Fruit fly (Drosophila melanogaster) whole organism, embryonic: ENCODE measurements around the gene osp.

ENCODE experiments used
- Abd-B ChIP-seq: fragments of 200-800 bp; sonication (Bioruptor generic); optimal IDR thresholded peaks from 2 replicates; lab custom pipeline; 2018; ENCODE audit warnings: missing biosample characterization, mild to moderate bottlenecking, missing genetic modification characterization, moderate library complexity
- Adf1 ChIP-seq: fragments of 200-800 bp; sonication (Bioruptor generic); IDR thresholded peaks from 2 replicates; pipeline ENCODE4 v1.3.6; 2022; ENCODE audit warnings: missing biosample characterization, missing genetic modification characterization
- CG1024 ChIP-seq: fragments of 200-800 bp; sonication (Bioruptor generic); IDR thresholded peaks from 2 replicates; pipeline ENCODE4 v1.3.6; 2022; ENCODE audit warnings: missing biosample characterization, missing genetic modification characterization
- CG12769 ChIP-seq: fragments of 200-800 bp; sonication (Bioruptor generic); optimal IDR thresholded peaks from 2 replicates; lab custom pipeline; 2019; ENCODE audit warnings: missing biosample characterization, mild to moderate bottlenecking, missing genetic modification characterization, moderate library complexity
- CG13287 ChIP-seq: fragments of 200-800 bp; sonication (Bioruptor generic); IDR thresholded peaks from 2 replicates; pipeline ENCODE4 v1.3.6; 2022; ENCODE audit warnings: missing biosample characterization, missing genetic modification characterization; ENCODE audit not compliant: partially characterized antibody
- CG13424 ChIP-seq: fragments of 200-800 bp; sonication (Bioruptor generic); optimal IDR thresholded peaks from 2 replicates; lab custom pipeline; 2019; ENCODE audit warnings: missing biosample characterization, mild to moderate bottlenecking, missing genetic modification characterization, moderate library complexity
- CG13894 ChIP-seq: fragments of 200-800 bp; sonication (Bioruptor generic); optimal IDR thresholded peaks from 3 replicates; lab custom pipeline; 2018; ENCODE audit warnings: missing biosample characterization, mild to moderate bottlenecking, missing genetic modification characterization, moderate library complexity
- CG14965 ChIP-seq: fragments of 200-800 bp; sonication (Bioruptor generic); optimal IDR thresholded peaks from 2 replicates; lab custom pipeline; 2016; ENCODE audit warnings: missing biosample characterization, missing genetic modification characterization, borderline replicate concordance
- CG17186 ChIP-seq: fragments of 200-800 bp; sonication (Bioruptor generic); optimal IDR thresholded peaks from 3 replicates; lab custom pipeline; 2017; ENCODE audit warnings: missing biosample characterization, missing genetic modification reagents, missing genetic modification characterization
- CG17361 ChIP-seq: fragments of 200-800 bp; sonication (Bioruptor generic); IDR thresholded peaks from 3 replicates; pipeline ENCODE4 v1.3.6; 2022; ENCODE audit warnings: missing biosample characterization, missing genetic modification characterization
- CG17385 ChIP-seq: fragments of 200-800 bp; sonication (Bioruptor generic); optimal IDR thresholded peaks from 3 replicates; lab custom pipeline; 2018; ENCODE audit warnings: missing biosample characterization, mild to moderate bottlenecking, missing genetic modification characterization
- CG2120 ChIP-seq: fragments of 200-800 bp; sonication (Bioruptor generic); optimal IDR thresholded peaks from 3 replicates; lab custom pipeline; 2016; ENCODE audit warnings: missing biosample characterization, missing genetic modification characterization
- CG2199 ChIP-seq: fragments of 200-800 bp; sonication (Bioruptor generic); IDR thresholded peaks from 3 replicates; pipeline ENCODE4 v1.3.6; 2022; ENCODE audit warnings: missing biosample characterization, missing genetic modification characterization
- CG42726 ChIP-seq: fragments of 200-800 bp; sonication (Bioruptor generic); IDR thresholded peaks from 2 replicates; pipeline ENCODE4 v1.3.6; 2022; ENCODE audit warnings: missing biosample characterization, missing genetic modification characterization; ENCODE audit not compliant: partially characterized antibody
- CG5180 ChIP-seq: fragments of 200-800 bp; sonication (Bioruptor generic); optimal IDR thresholded peaks from 3 replicates; lab custom pipeline; 2017; ENCODE audit warnings: missing biosample characterization, missing genetic modification characterization, mild to moderate bottlenecking, moderate library complexity, missing genetic modification reagents
- CG6854 ChIP-seq: fragments of 200-800 bp; sonication (Bioruptor generic); optimal IDR thresholded peaks from 3 replicates; lab custom pipeline; 2017; ENCODE audit warnings: missing biosample characterization, mild to moderate bottlenecking, missing genetic modification characterization
- CG8281 ChIP-seq: fragments of 200-800 bp; sonication (Bioruptor generic); optimal IDR thresholded peaks from 2 replicates; lab custom pipeline; 2018; ENCODE audit warnings: missing biosample characterization, mild to moderate bottlenecking, missing genetic modification characterization, moderate library complexity
- CG8290 ChIP-seq, 3 experiments: fragments of 200-800 bp; sonication (Bioruptor generic); optimal IDR thresholded peaks; 2 replicates each; lab custom pipeline; 2016 to 2019; ENCODE audit warnings: missing biosample characterization in 3 of 3, missing genetic modification characterization in 3 of 3, mild to moderate bottlenecking in 2 of 3, moderate library complexity in 1 of 3
- CG9215 ChIP-seq: fragments of 200-800 bp; sonication (Bioruptor generic); IDR thresholded peaks from 2 replicates; pipeline ENCODE4 v1.3.6; 2022; ENCODE audit warnings: missing biosample characterization, missing genetic modification characterization
- CG9437 ChIP-seq: fragments of 200-800 bp; sonication (Bioruptor generic); optimal IDR thresholded peaks from 2 replicates; lab custom pipeline; 2018; ENCODE audit warnings: missing biosample characterization, mild to moderate bottlenecking, missing genetic modification characterization
- CTCF ChIP-seq: fragments of 200-800 bp; sonication (Bioruptor generic); optimal IDR thresholded peaks from 2 replicates; lab custom pipeline; 2017; ENCODE audit warnings: missing biosample characterization, mild to moderate bottlenecking, missing genetic modification characterization, moderate library complexity
- Dp ChIP-seq: fragments of 200-800 bp; sonication (Bioruptor generic); optimal IDR thresholded peaks from 2 replicates; lab custom pipeline; 2018; ENCODE audit warnings: missing biosample characterization, mild to moderate bottlenecking, missing genetic modification characterization, moderate library complexity
- E2f2 ChIP-seq: fragments of 200-800 bp; sonication (Bioruptor generic); IDR thresholded peaks from 2 replicates; pipeline ENCODE4 v1.3.6; 2022; ENCODE audit warnings: missing biosample characterization, missing genetic modification characterization
- HmgZ ChIP-seq: fragments of 200-800 bp; sonication (Bioruptor generic); optimal IDR thresholded peaks from 2 replicates; lab custom pipeline; 2018; ENCODE audit warnings: missing biosample characterization, mild to moderate bottlenecking, missing genetic modification characterization
- Hmr ChIP-seq: fragments of 200-800 bp; sonication (Bioruptor generic); optimal IDR thresholded peaks from 3 replicates; lab custom pipeline; 2017; ENCODE audit warnings: mild to moderate bottlenecking, missing biosample characterization, missing genetic modification reagents, missing genetic modification characterization
- Hsf ChIP-seq: fragments of 200-800 bp; sonication (Bioruptor generic); optimal IDR thresholded peaks from 3 replicates; lab custom pipeline; 2016; ENCODE audit warnings: missing biosample characterization, missing genetic modification characterization
- Lhr ChIP-seq: fragments of 200-800 bp; sonication (Bioruptor generic); optimal IDR thresholded peaks from 3 replicates; lab custom pipeline; 2017; ENCODE audit warnings: mild to moderate bottlenecking, missing biosample characterization, missing genetic modification reagents, missing genetic modification characterization
- Lpt ChIP-seq: fragments of >200 bp; optimal IDR thresholded peaks from 2 replicates; lab custom pipeline; 2018; ENCODE audit warnings: missing biosample characterization, missing genetic modification characterization
- MESR4 ChIP-seq: fragments of 200-800 bp; sonication (Bioruptor generic); optimal IDR thresholded peaks from 2 replicates; lab custom pipeline; 2018; ENCODE audit warnings: missing biosample characterization, mild to moderate bottlenecking, missing genetic modification characterization, moderate library complexity
- Med ChIP-seq: fragments of 200-800 bp; sonication (Bioruptor generic); peaks from one replicate; lab custom pipeline; 2016; ENCODE audit warnings: missing biosample characterization, missing genetic modification characterization, mild to moderate bottlenecking, inconsistent platforms, moderate library complexity
- Opbp ChIP-seq: fragments of 200-800 bp; sonication (Bioruptor generic); IDR thresholded peaks from 3 replicates; pipeline ENCODE4 v1.3.6; 2022; ENCODE audit warnings: missing biosample characterization, missing genetic modification characterization; ENCODE audit not compliant: partially characterized antibody
- Ravus ChIP-seq: fragments of 200-800 bp; sonication (Bioruptor generic); IDR thresholded peaks from 2 replicates; pipeline ENCODE4 v1.3.6; 2022; ENCODE audit warnings: missing biosample characterization, missing genetic modification characterization
- Scr ChIP-seq: fragments of 200-800 bp; sonication (Bioruptor generic); IDR thresholded peaks from 2 replicates; pipeline ENCODE4 v1.3.6; 2022; ENCODE audit warnings: missing biosample characterization, missing genetic modification characterization; ENCODE audit not compliant: partially characterized antibody
- Xbp1 ChIP-seq: fragments of 200-800 bp; sonication (Bioruptor generic); optimal IDR thresholded peaks from 3 replicates; lab custom pipeline; 2016; ENCODE audit warnings: missing biosample characterization, mild to moderate bottlenecking, missing genetic modification characterization
- amos ChIP-seq: fragments of 200-800 bp; sonication (Bioruptor generic); IDR thresholded peaks from 2 replicates; pipeline ENCODE4 v1.3.6; 2022; ENCODE audit warnings: missing biosample characterization, missing genetic modification characterization; ENCODE audit not compliant: partially characterized antibody
- chif ChIP-seq, 2 experiments: fragments of 200-800 bp; sonication (Bioruptor generic); optimal IDR thresholded peaks; 3 replicates each; lab custom pipeline; 2016; ENCODE audit warnings: missing biosample characterization in 2 of 2, missing genetic modification characterization in 2 of 2
- dimm ChIP-seq: fragments of 200-800 bp; sonication (Bioruptor generic); IDR thresholded peaks from 2 replicates; pipeline ENCODE4 v1.3.6; 2022; ENCODE audit warnings: missing biosample characterization, missing genetic modification characterization
- eve ChIP-seq, 2 experiments: fragments of >200 bp; optimal IDR thresholded peaks; 2 replicates each; lab custom pipeline; 2017; ENCODE audit warnings: missing biosample characterization in 2 of 2, missing genetic modification characterization in 2 of 2
- fru ChIP-seq: fragments of >200 bp; optimal IDR thresholded peaks from 2 replicates; lab custom pipeline; 2017
- grau ChIP-seq: fragments of 200-800 bp; optimal IDR thresholded peaks from 3 replicates; lab custom pipeline; 2019; ENCODE audit warnings: missing biosample characterization, mild to moderate bottlenecking, missing genetic modification characterization, moderate library complexity
- knrl ChIP-seq: fragments of 200-800 bp; sonication (Bioruptor generic); IDR thresholded peaks from 3 replicates; pipeline ENCODE4 v1.3.6; 2022; ENCODE audit warnings: missing biosample characterization, missing genetic modification characterization; ENCODE audit not compliant: partially characterized antibody
- pho ChIP-seq: fragments of 200-800 bp; sonication (Bioruptor generic); optimal IDR thresholded peaks from 2 replicates; lab custom pipeline; 2016; ENCODE audit warnings: missing biosample characterization, missing genetic modification characterization
- pita ChIP-seq: fragments of 200-800 bp; sonication (Bioruptor generic); optimal IDR thresholded peaks from 2 replicates; lab custom pipeline; 2017; ENCODE audit warnings: missing biosample characterization, mild to moderate bottlenecking, missing genetic modification characterization
- psq ChIP-seq: fragments of 200-800 bp; sonication (Bioruptor generic); optimal IDR thresholded peaks from 2 replicates; lab custom pipeline; 2017; ENCODE audit warnings: missing biosample characterization, missing genetic modification characterization
- sens ChIP-seq: fragments of 200-800 bp; sonication (Bioruptor generic); peaks from one replicate; lab custom pipeline; 2016; ENCODE audit warnings: missing biosample characterization, missing genetic modification characterization
- sqz ChIP-seq: fragments of 200-800 bp; sonication (Bioruptor generic); optimal IDR thresholded peaks from 3 replicates; lab custom pipeline; 2018; ENCODE audit warnings: missing biosample characterization, mild to moderate bottlenecking, missing genetic modification characterization
- sug ChIP-seq: fragments of 200-800 bp; optimal IDR thresholded peaks from 2 replicates; lab custom pipeline; 2019; ENCODE audit warnings: missing biosample characterization, mild to moderate bottlenecking, missing genetic modification characterization, moderate library complexity
- vvl ChIP-seq: fragments of 200-800 bp; sonication (Bioruptor generic); IDR thresholded peaks from 2 replicates; pipeline ENCODE4 v1.3.6; 2022; ENCODE audit warnings: missing biosample characterization, missing genetic modification characterization
- wek ChIP-seq: fragments of 200-800 bp; sonication (Bioruptor generic); optimal IDR thresholded peaks from 3 replicates; lab custom pipeline; 2018; ENCODE audit warnings: missing biosample characterization, mild to moderate bottlenecking, missing genetic modification characterization, moderate library complexity

osp gene

dm6 chr2L:14588615-14589247 lies 100.4 kb downstream of the osp start (continued):
- TF ChIP-seq wek (GFP tag; lab: Kevin White, UChicago) (no peak), Ravus (GFP tag; lab: Robert Waterston, UW) (no peak), CG8290 (GFP tag; optimal IDR thresholded peaks at IDR 0.05; lab: Kevin White, UChicago) (no peak), CG8290 (tag; optimal IDR thresholded peaks at IDR 0.05; lab: Kevin White, UChicago) (peak in 1 of 2 experiments; percentile 58), pita (peak; percentile 96), CG13287 (peak; percentile 53; the same call in 1 of the 2 replicates), CTCF (peak; percentile 92), amos (GFP tag; lab: Robert Waterston, UW) (peak; percentile 68), psq (GFP tag; lab: Kevin White, UChicago) (no peak), CG8281 (tag; lab: Kevin White, UChicago) (peak; percentile 77), Hsf (GFP tag; lab: Kevin White, UChicago) (peak; percentile 14), sqz (no peak), CG2120 (GFP tag; lab: Kevin White, UChicago) (peak; percentile 2), dimm (GFP tag; lab: Robert Waterston, UW) (no peak), CG12769 (tag; lab: Kevin White, UChicago) (peak; percentile 35), CG14965 (no peak), grau (tag; lab: Kevin White, UChicago) (peak; percentile 20), Opbp (GFP tag; lab: Robert Waterston, UW) (peak; percentile 52; the same call in 1 of the 3 replicates), HmgZ (tag; lab: Kevin White, UChicago) (peak; percentile 72), eve (GFP tag; optimal IDR thresholded peaks at IDR 0.05; lab: Kevin White, UChicago) (peak in 1 of 2 experiments; percentile 24), E2f2 (GFP tag; lab: Robert Waterston, UW) (peak; percentile 19; the same call in 1 of the 2 replicates), knrl (GFP tag; lab: Robert Waterston, UW) (peak; percentile 42; the same call in 1 of the 3 replicates), Xbp1 (GFP tag; lab: Kevin White, UChicago) (peak; percentile 9), Lhr (GFP tag; lab: Kevin White, UChicago) (peak; percentile 73), CG13424 (peak; percentile 11), Scr (GFP tag; lab: Robert Waterston, UW) (peak; percentile 46; the same call in 1 of the 2 replicates), fru (lab: Kevin White, UChicago) (no peak), CG5180 (GFP tag; lab: Kevin White, UChicago) (no peak), Adf1 (no peak), sens (GFP tag; lab: Kevin White, UChicago) (peak; percentile 7), Abd-B (GFP tag; lab: Kevin White, UChicago) (peak; percentile 5), Lpt (GFP tag; lab: Kevin White, UChicago) (no peak), CG13894 (tag; lab: Kevin White, UChicago) (no peak), chif (GFP tag; optimal IDR thresholded peaks at IDR 0.05; lab: Kevin White, UChicago) (peak in 1 of 2 experiments; percentile 4), CG2199 (GFP tag; lab: Robert Waterston, UW) (0 out of 3 replicates have a peak, but pooled peaks have one; percentile 47), CG9215 (GFP tag; lab: Robert Waterston, UW) (no peak), MESR4 (GFP tag; lab: Kevin White, UChicago) (no peak), pho (GFP tag; lab: Kevin White, UChicago) (peak; percentile 35), CG6854 (no peak), CG17186 (GFP tag; lab: Kevin White, UChicago) (no peak), vvl (GFP tag; lab: Robert Waterston, UW) (peak; percentile 42; the same call in 1 of the 2 replicates), CG9437 (peak; percentile 87), CG17385 (no peak), Hmr (GFP tag; lab: Kevin White, UChicago) (peak; percentile 50), Med (GFP tag; lab: Kevin White, UChicago) (peak; percentile 49), CG42726 (GFP tag; lab: Robert Waterston, UW) (0 out of 2 replicates have a peak, but pooled peaks have one; percentile 39), Dp (GFP tag; lab: Kevin White, UChicago) (peak; percentile 9), CG1024 (no peak), CG17361 (GFP tag; lab: Robert Waterston, UW) (no peak), sug (tag; lab: Kevin White, UChicago) (peak; percentile 9)
